Worm (Caenorhabditis elegans) whole organism, L3 larva: ENCODE measurements around the gene C16D9.4.
A peak's percentile ranks its signal among the peaks of the same experiment; 100 is the strongest.

Experiments
- R02D3.7 ChIP-seq: fragments of 150-350 bp; optimal IDR thresholded peaks from 2 replicates; lab custom pipeline; 2014; ENCODE audit warnings: missing biosample characterization, missing genetic modification characterization
- ZK546.5 ChIP-seq: sonication (generic microtip); optimal IDR thresholded peaks from 2 replicates; lab custom pipeline; 2017; ENCODE audit warnings: missing biosample characterization, missing genetic modification characterization
- aly-2 ChIP-seq: fragments of 150-350 bp; optimal IDR thresholded peaks from 2 replicates; lab custom pipeline; 2014; ENCODE audit warnings: missing biosample characterization, missing genetic modification characterization
- ama-1 ChIP-seq: fragments of 150-350 bp; optimal IDR thresholded peaks from 2 replicates; lab custom pipeline; 2018
- ceh-28 ChIP-seq: fragments of 150-350 bp; optimal IDR thresholded peaks from 2 replicates; lab custom pipeline; 2014; ENCODE audit warnings: missing biosample characterization, missing genetic modification reagents, missing genetic modification characterization
- ceh-82 ChIP-seq: fragments of 150-350 bp; optimal IDR thresholded peaks from 2 replicates; lab custom pipeline; 2014; ENCODE audit warnings: missing biosample characterization, missing genetic modification characterization
- ceh-9 ChIP-seq: sonication (generic microtip); optimal IDR thresholded peaks from 2 replicates; lab custom pipeline; 2018; ENCODE audit warnings: missing biosample characterization, missing genetic modification characterization
- daf-12 ChIP-seq: fragments of 150-350 bp; optimal IDR thresholded peaks from 2 replicates; lab custom pipeline; 2014; ENCODE audit warnings: missing biosample characterization, missing genetic modification reagents, missing genetic modification characterization
- egl-27 ChIP-seq: sonication (generic microtip); optimal IDR thresholded peaks from 4 replicates; lab custom pipeline; 2017; ENCODE audit warnings: missing biosample characterization, missing genetic modification reagents, missing genetic modification characterization
- elt-1 ChIP-seq: fragments of 150-350 bp; optimal IDR thresholded peaks from 2 replicates; lab custom pipeline; 2014; ENCODE audit warnings: missing biosample characterization, missing genetic modification characterization
- elt-2 ChIP-seq: sonication (generic microtip); optimal IDR thresholded peaks from 2 replicates; lab custom pipeline; 2016; ENCODE audit warnings: missing genetic modification reagents, mild to moderate bottlenecking, missing genetic modification characterization, missing compliant biosample characterization
- eor-1 ChIP-seq, 2 experiments: fragments of 150-350 bp; optimal IDR thresholded peaks; 2 replicates each; lab custom pipeline; 2014 to 2018; ENCODE audit warnings: missing biosample characterization in 2 of 2, missing genetic modification characterization in 2 of 2
- fkh-2 ChIP-seq: fragments of 150-350 bp; optimal IDR thresholded peaks from 2 replicates; lab custom pipeline; 2014; ENCODE audit warnings: missing biosample characterization, missing genetic modification reagents, missing genetic modification characterization
- fos-1 ChIP-seq: fragments of 150-350 bp; optimal IDR thresholded peaks from 2 replicates; lab custom pipeline; 2014; ENCODE audit warnings: missing biosample characterization, missing genetic modification characterization
- jun-1 ChIP-seq: fragments of 150-350 bp; optimal IDR thresholded peaks from 2 replicates; lab custom pipeline; 2014; ENCODE audit warnings: missing biosample characterization, missing genetic modification reagents, missing genetic modification characterization
- lin-15B ChIP-seq: fragments of 150-350 bp; optimal IDR thresholded peaks from 2 replicates; lab custom pipeline; 2014; ENCODE audit warnings: missing biosample characterization, missing genetic modification characterization
- lin-39 ChIP-seq: fragments of 150-350 bp; optimal IDR thresholded peaks from 2 replicates; lab custom pipeline; 2018; ENCODE audit warnings: missing biosample characterization, missing genetic modification reagents, missing genetic modification characterization
- lsy-12 ChIP-seq: sonication (generic microtip); optimal IDR thresholded peaks from 2 replicates; lab custom pipeline; 2016; ENCODE audit warnings: mild to moderate bottlenecking, missing genetic modification characterization, missing compliant biosample characterization
- mdl-1 ChIP-seq: fragments of 150-350 bp; optimal IDR thresholded peaks from 2 replicates; lab custom pipeline; 2014; ENCODE audit warnings: missing biosample characterization, missing genetic modification characterization
- mml-1 ChIP-seq: fragments of 150-350 bp; sonication (generic microtip); optimal IDR thresholded peaks from 3 replicates; lab custom pipeline; 2014; ENCODE audit warnings: missing biosample characterization, missing genetic modification characterization
- nfya-1 ChIP-seq: sonication (generic microtip); optimal IDR thresholded peaks from 2 replicates; lab custom pipeline; 2017; ENCODE audit warnings: missing genetic modification characterization, mild to moderate bottlenecking, missing compliant biosample characterization, antibody characterized with exemption, moderate library complexity; ENCODE audit not compliant: insufficient read depth
- nhr-11 ChIP-seq: fragments of 150-350 bp; optimal IDR thresholded peaks from 2 replicates; lab custom pipeline; 2014; ENCODE audit warnings: missing biosample characterization, missing genetic modification characterization
- nhr-12 ChIP-seq: fragments of 150-350 bp; optimal IDR thresholded peaks from 2 replicates; lab custom pipeline; 2014; ENCODE audit warnings: missing biosample characterization, missing genetic modification characterization
- nhr-237 ChIP-seq: fragments of 150-350 bp; optimal IDR thresholded peaks from 2 replicates; lab custom pipeline; 2014; ENCODE audit warnings: missing biosample characterization, missing genetic modification characterization
- nhr-25 ChIP-seq: sonication (generic microtip); optimal IDR thresholded peaks from 2 replicates; lab custom pipeline; 2017; ENCODE audit warnings: missing biosample characterization, missing genetic modification characterization
- nhr-28 ChIP-seq: fragments of 150-350 bp; optimal IDR thresholded peaks from 2 replicates; lab custom pipeline; 2014; ENCODE audit warnings: missing biosample characterization, missing genetic modification characterization
- nhr-43 ChIP-seq: sonication (generic microtip); optimal IDR thresholded peaks from 2 replicates; lab custom pipeline; 2016; ENCODE audit warnings: mild to moderate bottlenecking, missing genetic modification characterization, missing compliant biosample characterization; ENCODE audit not compliant: poor library complexity, severe bottlenecking
- nhr-67 ChIP-seq: fragments of 150-350 bp; optimal IDR thresholded peaks from 2 replicates; lab custom pipeline; 2014; ENCODE audit warnings: missing biosample characterization, missing genetic modification characterization
- nhr-76 ChIP-seq: fragments of 150-350 bp; sonication (generic microtip); optimal IDR thresholded peaks from 5 replicates; lab custom pipeline; 2014; ENCODE audit warnings: missing biosample characterization, missing genetic modification characterization
- nhr-77 ChIP-seq: fragments of 150-350 bp; optimal IDR thresholded peaks from 2 replicates; lab custom pipeline; 2014; ENCODE audit warnings: missing biosample characterization, missing genetic modification characterization
- pha-4 ChIP-seq: fragments of 150-350 bp; optimal IDR thresholded peaks from 2 replicates; lab custom pipeline; 2014; ENCODE audit warnings: missing biosample characterization, missing genetic modification reagents, missing genetic modification characterization
- pqm-1 ChIP-seq: fragments of 150-350 bp; optimal IDR thresholded peaks from 2 replicates; lab custom pipeline; 2017; ENCODE audit warnings: missing biosample characterization, missing genetic modification characterization, inconsistent platforms
- sea-2 ChIP-seq: fragments of 150-350 bp; sonication (generic microtip); optimal IDR thresholded peaks from 4 replicates; lab custom pipeline; 2014; ENCODE audit warnings: missing biosample characterization, missing genetic modification reagents, missing genetic modification characterization
- skn-1 ChIP-seq: fragments of 150-350 bp; optimal IDR thresholded peaks from 2 replicates; lab custom pipeline; 2014; ENCODE audit warnings: missing biosample characterization, missing genetic modification characterization
- snpc-4 ChIP-seq: fragments of 150-350 bp; optimal IDR thresholded peaks from 2 replicates; lab custom pipeline; 2014; ENCODE audit warnings: missing biosample characterization, missing genetic modification characterization
- tbx-2 ChIP-seq: sonication (generic microtip); optimal IDR thresholded peaks from 2 replicates; lab custom pipeline; 2016; ENCODE audit warnings: mild to moderate bottlenecking, missing genetic modification characterization, missing compliant biosample characterization
- unc-39 ChIP-seq: sonication (generic microtip); optimal IDR thresholded peaks from 4 replicates; lab custom pipeline; 2017; ENCODE audit warnings: missing biosample characterization, missing genetic modification characterization
- unc-62 ChIP-seq: fragments of 150-350 bp; sonication (generic microtip); optimal IDR thresholded peaks from 4 replicates; lab custom pipeline; 2014; ENCODE audit warnings: missing biosample characterization, missing genetic modification reagents, missing genetic modification characterization
- zag-1 ChIP-seq: fragments of 150-350 bp; optimal IDR thresholded peaks from 2 replicates; lab custom pipeline; 2014; ENCODE audit warnings: missing biosample characterization, missing genetic modification characterization
- ztf-11 ChIP-seq: fragments of 150-350 bp; optimal IDR thresholded peaks from 2 replicates; lab custom pipeline; 2014; ENCODE audit warnings: missing biosample characterization, missing genetic modification characterization
- ztf-4 ChIP-seq: fragments of 150-350 bp; optimal IDR thresholded peaks from 2 replicates; lab custom pipeline; 2014; ENCODE audit warnings: missing biosample characterization, missing genetic modification characterization

Gene C16D9.4

ce11 chrV:8268902-8269301 is 26.2 kb upstream of the C16D9.4 start, which contains the start of the genes asp-6 and asp-12:
Gene asp-6, minus strand, starts transcription at chrV:8268937.
Gene asp-12, plus strand, starts transcription at chrV:8269210.
- TF ChIP-seq elt-2 (tag; lab: Kevin White, UChicago), result peak; percentile 92
- no peak for TF ChIP-seq nhr-77
- no peak for TF ChIP-seq nhr-11 (tag; lab: Kevin White, UChicago)
- TF ChIP-seq skn-1 (tag; lab: Kevin White, UChicago), result no peak
- TF ChIP-seq nhr-76 (tag; lab: Kevin White, UChicago), result no peak
- TF ChIP-seq jun-1 (tag; lab: Kevin White, UChicago), result peak; percentile 26
- no peak for TF ChIP-seq ceh-9 (tag; lab: Kevin White, UChicago)
- TF ChIP-seq mml-1, result no peak
- no peak for TF ChIP-seq unc-62
- peak; percentile 80 for TF ChIP-seq pqm-1
- TF ChIP-seq pha-4 (tag; lab: Kevin White, UChicago), result peak; percentile 38
- peak; percentile 3 for TF ChIP-seq fos-1 (tag; lab: Kevin White, UChicago)
- no peak for TF ChIP-seq ztf-11
- TF ChIP-seq unc-39 (tag; lab: Kevin White, UChicago), result no peak
- TF ChIP-seq fkh-2, result no peak
- TF ChIP-seq sea-2, result no peak
- no peak for TF ChIP-seq daf-12 (tag; lab: Kevin White, UChicago)
- TF ChIP-seq lsy-12 (tag; lab: Kevin White, UChicago), result no peak

- TF ChIP-seq zag-1 (no peak), nhr-77 (peak; percentile 55), ztf-11 (no peak), elt-2 (tag; lab: Kevin White, UChicago) (peak; percentile 96), skn-1 (tag; lab: Kevin White, UChicago) (peak; percentile 5), eor-1 (tag; optimal IDR thresholded peaks at IDR 0.05; lab: Kevin White, UChicago) (no peak), jun-1 (tag; lab: Kevin White, UChicago) (peak; percentile 43), ama-1 (no peak), lsy-12 (tag; lab: Kevin White, UChicago) (no peak), nhr-11 (tag; lab: Kevin White, UChicago) (no peak), lin-39 (no peak), nhr-237 (no peak), pqm-1 (peak; percentile 91)
Observed at ce11 chrV:8267275-8267674, 24.6 kb upstream of the C16D9.4 start.

ce11 chrV:8266232-8266631 is 23.5 kb upstream of the C16D9.4 start, which contains the start of gene F21F8.5:
Gene F21F8.5, minus strand, starts transcription at chrV:8266332.
- TF ChIP-seq mdl-1 (no peak), nhr-25 (tag; lab: Kevin White, UChicago) (no peak), snpc-4 (no peak), nhr-237 (no peak), elt-1 (tag; lab: Kevin White, UChicago) (no peak), tbx-2 (tag; lab: Kevin White, UChicago) (no peak), lin-39 (no peak), nfya-1 (tag; lab: Kevin White, UChicago) (no peak), nhr-12 (tag; lab: Kevin White, UChicago) (no peak), nhr-43 (tag; lab: Kevin White, UChicago) (no peak)

ce11 chrV:8263941-8264340 is 21.2 kb upstream of the C16D9.4 start, which contains the start of gene C16D9.9:
Gene C16D9.9, plus strand, starts transcription at chrV:8264241.
- no peak for TF ChIP-seq ZK546.5
- TF ChIP-seq nhr-76 (tag; lab: Kevin White, UChicago), result no peak
- no peak for TF ChIP-seq unc-62
- TF ChIP-seq ceh-28, result no peak
- TF ChIP-seq lin-15B (tag; lab: Kevin White, UChicago), result no peak
- TF ChIP-seq nfya-1 (tag; lab: Kevin White, UChicago), result no peak
- no peak for TF ChIP-seq snpc-4
- no peak for TF ChIP-seq unc-39 (tag; lab: Kevin White, UChicago)
- TF ChIP-seq pha-4 (tag; lab: Kevin White, UChicago), result no peak
- TF ChIP-seq nhr-67 (tag; lab: Kevin White, UChicago), result no peak
- no peak for TF ChIP-seq ztf-4 (tag; lab: Kevin White, UChicago)
- TF ChIP-seq fkh-2, result no peak
- TF ChIP-seq elt-2 (tag; lab: Kevin White, UChicago), result no peak
- no peak for TF ChIP-seq pqm-1

- no peak for TF ChIP-seq ceh-9 (tag; lab: Kevin White, UChicago)
- TF ChIP-seq nhr-237, result no peak
- no peak for TF ChIP-seq ztf-11
- TF ChIP-seq ceh-82 (tag; lab: Kevin White, UChicago), result no peak
- no peak for TF ChIP-seq tbx-2 (tag; lab: Kevin White, UChicago)
- no peak for TF ChIP-seq pqm-1
- TF ChIP-seq nhr-28 (tag; lab: Kevin White, UChicago), result no peak
- no peak for TF ChIP-seq egl-27 (tag; lab: Kevin White, UChicago)
- no peak for TF ChIP-seq daf-12 (tag; lab: Kevin White, UChicago)
- TF ChIP-seq R02D3.7 (tag; lab: Kevin White, UChicago), result no peak
- TF ChIP-seq nhr-12 (tag; lab: Kevin White, UChicago), result no peak
- TF ChIP-seq unc-62, result no peak
- TF ChIP-seq aly-2 (tag; lab: Kevin White, UChicago), result no peak
- TF ChIP-seq nhr-76 (tag; lab: Kevin White, UChicago), result no peak
- no peak for TF ChIP-seq lin-15B (tag; lab: Kevin White, UChicago)
Observed at ce11 chrV:8263466-8263865, 20.8 kb upstream of the C16D9.4 start, which contains the start of gene C16D9.8. Gene C16D9.8, minus strand, starts transcription at chrV:8263566.
